Worm (Caenorhabditis elegans): Measurements from ENCODE around the gene F55A4.7.

DNA sequence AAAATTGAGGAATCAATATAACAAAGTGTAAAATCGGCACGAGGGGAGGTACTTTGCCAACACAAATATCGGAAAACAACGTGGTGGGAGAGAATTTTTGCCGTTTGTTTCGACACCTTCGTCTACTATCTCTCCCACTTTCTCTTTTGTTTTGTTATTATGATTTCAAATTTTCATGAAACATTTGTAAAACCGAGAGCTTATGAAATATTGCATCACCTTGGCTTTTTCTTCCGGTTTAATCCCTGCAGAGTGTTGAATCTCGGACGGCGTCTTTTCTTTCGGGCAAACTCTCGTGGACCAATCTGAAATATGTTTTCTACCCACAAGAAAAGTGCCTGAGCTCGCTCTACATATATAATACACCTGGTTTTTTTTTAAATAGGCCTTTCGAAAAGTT lies 6.1 kb upstream of the F55A4.7 start:
- TF ChIP-seq lin-13 (tag; optimal IDR thresholded peaks at IDR 0.05) (no peak), pha-4 (tag; optimal IDR thresholded peaks at IDR 0.05) (no peak), zip-8 (tag; optimal IDR thresholded peaks at IDR 0.05) (no peak), nhr-12 (tag; optimal IDR thresholded peaks at IDR 0.05) (no peak), unc-39 (tag; optimal IDR thresholded peaks at IDR 0.05) (no peak), snpc-4 (tag; optimal IDR thresholded peaks at IDR 0.05) (no peak), nhr-28 (tag; optimal IDR thresholded peaks at IDR 0.05) (no peak), elt-1 (tag; optimal IDR thresholded peaks at IDR 0.05; ENCODE audit: borderline replicate concordance, insufficient read depth) (no peak), nhr-76 (tag; optimal IDR thresholded peaks at IDR 0.05) (no peak), ces-1 (GFP tag; optimal IDR thresholded peaks at IDR 0.05) (no peak), hlh-1 (tag; optimal IDR thresholded peaks at IDR 0.05) (no peak)

All from whole organism, mixed stage, embryonic.